Fruit fly (Drosophila melanogaster) whole organism, embryonic: Measurements from ENCODE around the gene CG15742.

ENCODE experiments used
- ATbp ChIP-seq: fragments of 200-800 bp; sonication (Bioruptor generic); optimal IDR thresholded peaks from 2 replicates; lab custom pipeline; 2017; ENCODE audit warnings: missing biosample characterization, mild to moderate bottlenecking, missing genetic modification characterization, missing genetic modification reagents
- Asciz ChIP-seq: fragments of 200-800 bp; sonication (Bioruptor generic); optimal IDR thresholded peaks from 2 replicates; lab custom pipeline; 2017; ENCODE audit warnings: missing biosample characterization, mild to moderate bottlenecking, missing genetic modification characterization, missing genetic modification reagents
- Atf3 ChIP-seq: fragments of 200-800 bp; sonication (Bioruptor generic); optimal IDR thresholded peaks from 3 replicates; lab custom pipeline; 2016; ENCODE audit warnings: missing biosample characterization, missing genetic modification characterization
- CG10209 ChIP-seq: fragments of 200-800 bp; sonication (Bioruptor generic); optimal IDR thresholded peaks from 3 replicates; lab custom pipeline; 2017; ENCODE audit warnings: missing biosample characterization, mild to moderate bottlenecking, missing genetic modification characterization, missing genetic modification reagents
- CG10267 ChIP-seq: fragments of 200-800 bp; sonication (Bioruptor generic); optimal IDR thresholded peaks from 2 replicates; lab custom pipeline; 2018; ENCODE audit warnings: missing biosample characterization, mild to moderate bottlenecking, missing genetic modification characterization, moderate library complexity
- CG11695 ChIP-seq: fragments of 200-800 bp; sonication (Bioruptor generic); IDR thresholded peaks from 3 replicates; pipeline ENCODE4 v1.3.6; 2022; ENCODE audit warnings: missing biosample characterization, missing genetic modification characterization
- CG13296 ChIP-seq: fragments of 200-800 bp; sonication (Bioruptor generic); optimal IDR thresholded peaks from 3 replicates; lab custom pipeline; 2018; ENCODE audit warnings: missing biosample characterization, mild to moderate bottlenecking, missing genetic modification characterization
- CG14710 ChIP-seq: fragments of 200-800 bp; sonication (Bioruptor generic); optimal IDR thresholded peaks from 3 replicates; lab custom pipeline; 2019; ENCODE audit warnings: missing biosample characterization, mild to moderate bottlenecking, missing genetic modification characterization, moderate library complexity
- CG1602 ChIP-seq: fragments of 200-800 bp; sonication (Bioruptor generic); optimal IDR thresholded peaks from 3 replicates; lab custom pipeline; 2016; ENCODE audit warnings: missing biosample characterization, missing genetic modification characterization
- CG16815 ChIP-seq: fragments of 200-800 bp; sonication (Bioruptor generic); optimal IDR thresholded peaks from 3 replicates; lab custom pipeline; 2017; ENCODE audit warnings: missing biosample characterization, mild to moderate bottlenecking, missing genetic modification characterization
- CG16863 ChIP-seq: fragments of 200-800 bp; sonication (Bioruptor generic); optimal IDR thresholded peaks from 3 replicates; lab custom pipeline; 2016; ENCODE audit warnings: missing biosample characterization, missing genetic modification characterization
- CG17359 ChIP-seq: fragments of 200-800 bp; sonication (Bioruptor generic); optimal IDR thresholded peaks from 3 replicates; lab custom pipeline; 2018; ENCODE audit warnings: missing biosample characterization, mild to moderate bottlenecking, missing genetic modification characterization, moderate library complexity
- CG17385 ChIP-seq: fragments of 200-800 bp; sonication (Bioruptor generic); optimal IDR thresholded peaks from 3 replicates; lab custom pipeline; 2018; ENCODE audit warnings: missing biosample characterization, mild to moderate bottlenecking, missing genetic modification characterization
- CG17912 ChIP-seq: fragments of 200-800 bp; sonication (Bioruptor generic); optimal IDR thresholded peaks from 2 replicates; lab custom pipeline; 2018; ENCODE audit warnings: missing biosample characterization, mild to moderate bottlenecking, missing genetic modification characterization
- CG2678 ChIP-seq: fragments of 200-800 bp; sonication (Bioruptor generic); optimal IDR thresholded peaks from 3 replicates; lab custom pipeline; 2019; ENCODE audit warnings: missing biosample characterization, mild to moderate bottlenecking, missing genetic modification characterization, moderate library complexity
- CG30020 ChIP-seq: fragments of 200-800 bp; optimal IDR thresholded peaks from 2 replicates; lab custom pipeline; 2019; ENCODE audit warnings: missing biosample characterization, mild to moderate bottlenecking, missing genetic modification characterization, moderate library complexity
- CG32532 ChIP-seq: fragments of 200-800 bp; sonication (Bioruptor generic); IDR thresholded peaks from 2 replicates; pipeline ENCODE4 v1.3.6; 2022; ENCODE audit warnings: missing biosample characterization, missing genetic modification characterization
- CG3407 ChIP-seq: fragments of 200-800 bp; sonication (Bioruptor generic); optimal IDR thresholded peaks from 2 replicates; lab custom pipeline; 2018; ENCODE audit warnings: missing biosample characterization, mild to moderate bottlenecking, missing genetic modification characterization
- CG5245 ChIP-seq: fragments of 200-800 bp; sonication (Bioruptor generic); optimal IDR thresholded peaks from 3 replicates; lab custom pipeline; 2016; ENCODE audit warnings: missing biosample characterization, missing genetic modification characterization
- CG6683 ChIP-seq: fragments of 200-800 bp; sonication (Bioruptor generic); optimal IDR thresholded peaks from 2 replicates; lab custom pipeline; 2017; ENCODE audit warnings: missing biosample characterization, mild to moderate bottlenecking, missing genetic modification characterization, missing genetic modification reagents
- CG6689 ChIP-seq: fragments of 200-800 bp; sonication (Bioruptor generic); IDR thresholded peaks from 2 replicates; pipeline ENCODE4 v1.3.6; 2022; ENCODE audit warnings: missing biosample characterization, missing genetic modification characterization
- CG8765 ChIP-seq: fragments of 200-800 bp; sonication (Bioruptor generic); IDR thresholded peaks from 2 replicates; pipeline ENCODE4 v1.3.6; 2022; ENCODE audit warnings: missing biosample characterization, missing genetic modification characterization
- CG9215 ChIP-seq: fragments of 200-800 bp; sonication (Bioruptor generic); IDR thresholded peaks from 2 replicates; pipeline ENCODE4 v1.3.6; 2022; ENCODE audit warnings: missing biosample characterization, missing genetic modification characterization
- CG9437 ChIP-seq: fragments of 200-800 bp; sonication (Bioruptor generic); optimal IDR thresholded peaks from 2 replicates; lab custom pipeline; 2018; ENCODE audit warnings: missing biosample characterization, mild to moderate bottlenecking, missing genetic modification characterization
- CHES-1-like ChIP-seq: fragments of 200-800 bp; sonication (Bioruptor generic); optimal IDR thresholded peaks from 2 replicates; lab custom pipeline; 2016; ENCODE audit warnings: missing biosample characterization, missing genetic modification characterization
- CoRest ChIP-seq: fragments of 200-800 bp; sonication (Bioruptor generic); optimal IDR thresholded peaks from 3 replicates; lab custom pipeline; 2018; ENCODE audit warnings: missing biosample characterization, mild to moderate bottlenecking, missing genetic modification characterization, moderate library complexity
- D ChIP-seq, 2 experiments: fragments of 200-800 bp in 1 of 2; fragments of >200 bp in 1 of 2; sonication (Bioruptor generic) in 1 of 2; optimal IDR thresholded peaks; 2 replicates in 1 of 2; 3 replicates in 1 of 2; lab custom pipeline; 2017; ENCODE audit warnings: mild to moderate bottlenecking in 1 of 2, missing biosample characterization in 1 of 2, missing genetic modification characterization in 1 of 2, missing genetic modification reagents in 1 of 2
- E2f2 ChIP-seq: fragments of 200-800 bp; sonication (Bioruptor generic); IDR thresholded peaks from 2 replicates; pipeline ENCODE4 v1.3.6; 2022; ENCODE audit warnings: missing biosample characterization, missing genetic modification characterization
- HHEX ChIP-seq: fragments of 200-800 bp; sonication (Bioruptor generic); optimal IDR thresholded peaks from 3 replicates; lab custom pipeline; 2017; ENCODE audit warnings: missing biosample characterization, mild to moderate bottlenecking, missing genetic modification characterization, missing genetic modification reagents
- Nf-YA ChIP-seq: fragments of 200-800 bp; sonication (Bioruptor generic); IDR thresholded peaks from 2 replicates; pipeline ENCODE4 v1.3.6; 2022; ENCODE audit warnings: missing biosample characterization, missing genetic modification characterization
- PHDP ChIP-seq: fragments of 200-800 bp; sonication (Bioruptor generic); optimal IDR thresholded peaks from 3 replicates; lab custom pipeline; 2018; ENCODE audit warnings: missing biosample characterization, mild to moderate bottlenecking, missing genetic modification characterization, moderate library complexity
- Six4 ChIP-seq: fragments of 200-800 bp; sonication (Bioruptor generic); optimal IDR thresholded peaks from 2 replicates; lab custom pipeline; 2016; ENCODE audit warnings: missing biosample characterization, missing genetic modification characterization
- Sox100B ChIP-seq: fragments of 200-800 bp; sonication (Bioruptor generic); optimal IDR thresholded peaks from 3 replicates; lab custom pipeline; 2018; ENCODE audit warnings: missing biosample characterization, mild to moderate bottlenecking, missing genetic modification characterization
- Usf ChIP-seq: fragments of 200-800 bp; sonication (Bioruptor generic); optimal IDR thresholded peaks from 2 replicates; lab custom pipeline; 2017; ENCODE audit warnings: missing genotype, missing biosample characterization, missing genetic modification characterization
- al ChIP-seq: fragments of 200-800 bp; sonication (Bioruptor generic); IDR thresholded peaks from 2 replicates; pipeline ENCODE4 v1.3.6; 2022; ENCODE audit warnings: missing biosample characterization, missing genetic modification characterization
- ap ChIP-seq: fragments of 200-800 bp; sonication (Bioruptor generic); IDR thresholded peaks from 2 replicates; pipeline ENCODE4 v1.3.6; 2022; ENCODE audit warnings: missing biosample characterization, missing genetic modification characterization
- az2 ChIP-seq: fragments of 200-800 bp; sonication (Bioruptor generic); optimal IDR thresholded peaks from 3 replicates; lab custom pipeline; 2016; ENCODE audit warnings: missing biosample characterization, missing genetic modification characterization
- chm ChIP-seq: fragments of 200-800 bp; sonication (Bioruptor generic); IDR thresholded peaks from 2 replicates; pipeline ENCODE4 v1.3.6; 2022; ENCODE audit warnings: missing biosample characterization, missing genetic modification characterization
- crol ChIP-seq: fragments of 200-800 bp; sonication (Bioruptor generic); IDR thresholded peaks from 2 replicates; pipeline ENCODE4 v1.3.6; 2022; ENCODE audit warnings: missing biosample characterization, missing genetic modification characterization
- ems ChIP-seq: fragments of 200-800 bp; sonication (Bioruptor generic); optimal IDR thresholded peaks from 3 replicates; lab custom pipeline; 2016; ENCODE audit warnings: missing biosample characterization, missing genetic modification characterization
- fd96Cb ChIP-seq: fragments of 200-800 bp; sonication (Bioruptor generic); optimal IDR thresholded peaks from 2 replicates; lab custom pipeline; 2018; ENCODE audit warnings: missing biosample characterization, mild to moderate bottlenecking, missing genetic modification characterization, moderate library complexity
- grau ChIP-seq: fragments of 200-800 bp; optimal IDR thresholded peaks from 3 replicates; lab custom pipeline; 2019; ENCODE audit warnings: missing biosample characterization, mild to moderate bottlenecking, missing genetic modification characterization, moderate library complexity
- gsb-n ChIP-seq: fragments of 200-800 bp; sonication (Bioruptor generic); optimal IDR thresholded peaks from 3 replicates; lab custom pipeline; 2018; ENCODE audit warnings: missing biosample characterization, mild to moderate bottlenecking, missing genetic modification characterization
- kni ChIP-seq: fragments of 200-800 bp; sonication (Bioruptor generic); optimal IDR thresholded peaks from 3 replicates; lab custom pipeline; 2017; ENCODE audit warnings: mild to moderate bottlenecking, missing biosample characterization, missing genetic modification reagents, missing genetic modification characterization
- lab ChIP-seq: fragments of 200-800 bp; sonication (Bioruptor generic); optimal IDR thresholded peaks from 3 replicates; lab custom pipeline; 2017; ENCODE audit warnings: missing biosample characterization, missing genetic modification characterization, mild to moderate bottlenecking, moderate library complexity, missing genetic modification reagents
- nom ChIP-seq: fragments of 200-800 bp; sonication (Bioruptor generic); optimal IDR thresholded peaks from 2 replicates; lab custom pipeline; 2017; ENCODE audit warnings: missing biosample characterization, missing genetic modification characterization, mild to moderate bottlenecking, moderate library complexity, missing genetic modification reagents
- pan ChIP-seq, 4 experiments: fragments of >200 bp in 3 of 4; fragments of 200-800 bp in 1 of 4; sonication (Bioruptor generic) in 1 of 4; optimal IDR thresholded peaks in 3 of 4; IDR thresholded peaks in 1 of 4; 2 replicates each; pipeline versions ENCODE4 v1.3.6 to Lab custom; 2017 to 2022; ENCODE audit warnings: missing biosample characterization in 2 of 4, missing genetic modification characterization in 2 of 4, mixed read lengths in 1 of 4
- slp2 ChIP-seq: fragments of 200-800 bp; sonication (Bioruptor generic); optimal IDR thresholded peaks from 2 replicates; lab custom pipeline; 2016; ENCODE audit warnings: missing biosample characterization, missing genetic modification characterization
- trem ChIP-seq: fragments of 200-800 bp; optimal IDR thresholded peaks from 3 replicates; lab custom pipeline; 2019; ENCODE audit warnings: missing biosample characterization, mild to moderate bottlenecking, missing genetic modification characterization, moderate library complexity

CG15742 gene

dm6 chrX:13275139-13275538 is 16.8 kb upstream of the CG15742 start (continued):
- peak; percentile 37 for TF ChIP-seq CG3407
- peak; percentile 33 for TF ChIP-seq Six4
- peak; percentile 31 for TF ChIP-seq CG17385 (GFP tag; lab: Kevin White, UChicago)
- TF ChIP-seq CG9437 (GFP tag; lab: Kevin White, UChicago): peak; percentile 36
- 0 out of 2 replicates have a peak, but pooled peaks have one; percentile 2 for TF ChIP-seq ap (GFP tag; lab: Robert Waterston, UW)
- TF ChIP-seq CG8765 (GFP tag; lab: Robert Waterston, UW): no peak
- peak; percentile 47 for TF ChIP-seq lab (GFP tag; lab: Kevin White, UChicago)
- peak; percentile 12 for TF ChIP-seq CG6683 (GFP tag; lab: Kevin White, UChicago)
- no peak for TF ChIP-seq CG16863 (GFP tag; lab: Kevin White, UChicago)
- TF ChIP-seq CG10267 (tag; lab: Kevin White, UChicago): peak; percentile 19
- peak; percentile 36 for TF ChIP-seq CG10209 (GFP tag; lab: Kevin White, UChicago)
- no peak for TF ChIP-seq Atf3 (GFP tag; lab: Kevin White, UChicago)
- peak; percentile 29 for TF ChIP-seq gsb-n (tag; lab: Kevin White, UChicago)
- TF ChIP-seq pan (optimal IDR thresholded peaks at IDR 0.05; lab: Kevin White, UChicago): no peak
- TF ChIP-seq pan (GFP tag; optimal IDR thresholded peaks at IDR 0.05 in 1 of 2, IDR thresholded peaks at IDR 0.05 in 1 of 2): peak in 1 of 2 experiments; percentile 51
- TF ChIP-seq ems (GFP tag; lab: Kevin White, UChicago): no peak
- TF ChIP-seq HHEX (GFP tag; lab: Kevin White, UChicago): peak; percentile 21
- TF ChIP-seq CG6689 (GFP tag; lab: Robert Waterston, UW): peak; percentile 43
- TF ChIP-seq D (optimal IDR thresholded peaks at IDR 0.05; lab: Kevin White, UChicago): no peak
- peak; percentile 52 for TF ChIP-seq D (GFP tag; optimal IDR thresholded peaks at IDR 0.05; lab: Kevin White, UChicago)
- TF ChIP-seq CG16815 (GFP tag; lab: Kevin White, UChicago): peak; percentile 32
- no peak for TF ChIP-seq slp2 (GFP tag; lab: Kevin White, UChicago)
- TF ChIP-seq CG30020 (tag; lab: Kevin White, UChicago): peak; percentile 2
- TF ChIP-seq CG14710 (tag; lab: Kevin White, UChicago): peak; percentile 50
- TF ChIP-seq CHES-1-like: no peak
- peak; percentile 73 for TF ChIP-seq CoRest (tag; lab: Kevin White, UChicago)
- no peak for TF ChIP-seq Nf-YA (GFP tag; lab: Robert Waterston, UW)
- TF ChIP-seq E2f2 (GFP tag; lab: Robert Waterston, UW): no peak; the same call in 1 of the 2 replicates
- peak; percentile 47 for TF ChIP-seq crol (GFP tag; lab: Robert Waterston, UW)
- peak; percentile 43 for TF ChIP-seq CG13296
- peak; percentile 49 for TF ChIP-seq az2 (GFP tag; lab: Kevin White, UChicago)
- TF ChIP-seq kni (GFP tag; lab: Kevin White, UChicago): no peak
- TF ChIP-seq PHDP (tag; lab: Kevin White, UChicago): peak; percentile 58
- TF ChIP-seq Asciz (GFP tag; lab: Kevin White, UChicago): peak; percentile 20
- TF ChIP-seq trem (tag; lab: Kevin White, UChicago): peak; percentile 18
- TF ChIP-seq CG32532 (GFP tag; lab: Robert Waterston, UW): peak; percentile 52
- peak; percentile 28; the same call in 1 of the 2 replicates for TF ChIP-seq al
- peak; percentile 50 for TF ChIP-seq fd96Cb (tag; lab: Kevin White, UChicago)
- peak; percentile 69 for TF ChIP-seq Sox100B (GFP tag; lab: Kevin White, UChicago)
- TF ChIP-seq Usf (GFP tag; lab: Kevin White, UChicago): peak; percentile 27
- TF ChIP-seq CG17359: peak; percentile 43
- 0 out of 2 replicates have a peak, but pooled peaks have one; percentile 35 for TF ChIP-seq CG9215 (GFP tag; lab: Robert Waterston, UW)
- peak; percentile 71 for TF ChIP-seq CG2678 (tag; lab: Kevin White, UChicago)
- TF ChIP-seq chm: no peak
- peak; percentile 48 for TF ChIP-seq nom
- TF ChIP-seq CG17912 (GFP tag; lab: Kevin White, UChicago): no peak
- TF ChIP-seq ATbp (GFP tag; lab: Kevin White, UChicago): peak; percentile 22
- peak; percentile 91 for TF ChIP-seq grau (tag; lab: Kevin White, UChicago)
- peak; percentile 39 for TF ChIP-seq CG1602 (GFP tag; lab: Kevin White, UChicago)
- peak; percentile 17 for TF ChIP-seq CG5245
- 0 out of 3 replicates have a peak, but pooled peaks have one; percentile 44 for TF ChIP-seq CG11695
